Worm (Caenorhabditis elegans) whole organism, L4/young adult: ENCODE data around the gene Y54F10AR.2.

Experiments used
- W03F9.2 ChIP-seq: fragments of 150-350 bp; optimal IDR thresholded peaks from 2 replicates; lab custom pipeline; 2014; ENCODE audit warnings: missing biosample characterization, missing genetic modification characterization
- him-1 ChIP-seq: sonication (generic microtip); optimal IDR thresholded peaks from 2 replicates; lab custom pipeline; 2016; ENCODE audit warnings: missing genotype, missing genetic modification reagents, missing genetic modification characterization, missing compliant biosample characterization

- TF ChIP-seq W03F9.2 (tag; lab: Kevin White, UChicago) (no peak), him-1 (no peak)
Measured at ce11 chrIII:2578563-2578962, 7.2 kb upstream of the Y54F10AR.2 start.
